Fruit fly (Drosophila melanogaster) whole organism, embryonic: ENCODE data around the gene CG5835.
A peak's percentile ranks its signal among the peaks of the same experiment; 100 is the strongest.

ENCODE experiments used
- Atf6 ChIP-seq: fragments of 200-800 bp; sonication (Bioruptor generic); IDR thresholded peaks from 2 replicates; pipeline ENCODE4 v1.3.6; 2022; ENCODE audit warnings: missing biosample characterization, missing genetic modification characterization
- BtbVII ChIP-seq: fragments of 200-800 bp; sonication (Bioruptor generic); optimal IDR thresholded peaks from 3 replicates; lab custom pipeline; 2017; ENCODE audit warnings: missing biosample characterization, mild to moderate bottlenecking, missing genetic modification characterization
- CG10462 ChIP-seq: fragments of 200-800 bp; sonication (Bioruptor generic); optimal IDR thresholded peaks from 2 replicates; lab custom pipeline; 2016; ENCODE audit warnings: missing biosample characterization, missing genetic modification characterization
- CG11695 ChIP-seq: fragments of 200-800 bp; sonication (Bioruptor generic); IDR thresholded peaks from 3 replicates; pipeline ENCODE4 v1.3.6; 2022; ENCODE audit warnings: missing biosample characterization, missing genetic modification characterization
- CG12219 ChIP-seq: fragments of 200-800 bp; sonication (Bioruptor generic); optimal IDR thresholded peaks from 3 replicates; lab custom pipeline; 2018; ENCODE audit warnings: missing biosample characterization, mild to moderate bottlenecking, missing genetic modification characterization
- CG13287 ChIP-seq: fragments of 200-800 bp; sonication (Bioruptor generic); IDR thresholded peaks from 2 replicates; pipeline ENCODE4 v1.3.6; 2022; ENCODE audit warnings: missing biosample characterization, missing genetic modification characterization; ENCODE audit not compliant: partially characterized antibody
- CG15601 ChIP-seq: fragments of 200-800 bp; sonication (Bioruptor generic); optimal IDR thresholded peaks from 3 replicates; lab custom pipeline; 2019; ENCODE audit warnings: missing biosample characterization, mild to moderate bottlenecking, missing genetic modification characterization, moderate library complexity
- CG1602 ChIP-seq: fragments of 200-800 bp; sonication (Bioruptor generic); optimal IDR thresholded peaks from 3 replicates; lab custom pipeline; 2016; ENCODE audit warnings: missing biosample characterization, missing genetic modification characterization
- CG2120 ChIP-seq: fragments of 200-800 bp; sonication (Bioruptor generic); optimal IDR thresholded peaks from 3 replicates; lab custom pipeline; 2016; ENCODE audit warnings: missing biosample characterization, missing genetic modification characterization
- CG30403 ChIP-seq: fragments of 200-800 bp; sonication (Bioruptor generic); optimal IDR thresholded peaks from 3 replicates; lab custom pipeline; 2016; ENCODE audit warnings: missing biosample characterization, missing genetic modification characterization
- CG31441 ChIP-seq: fragments of 200-800 bp; sonication (Bioruptor generic); IDR thresholded peaks from 2 replicates; pipeline ENCODE4 v1.3.6; 2022; ENCODE audit warnings: missing biosample characterization, missing genetic modification characterization
- CG33557 ChIP-seq: fragments of 200-800 bp; sonication (Bioruptor generic); optimal IDR thresholded peaks from 2 replicates; lab custom pipeline; 2019; ENCODE audit warnings: missing biosample characterization, mild to moderate bottlenecking, missing genetic modification characterization, moderate library complexity
- CG34422 ChIP-seq: fragments of 200-800 bp; sonication (Bioruptor generic); IDR thresholded peaks from 3 replicates; pipeline ENCODE4 v1.3.6; 2022; ENCODE audit warnings: missing biosample characterization, missing genetic modification characterization
- CG42726 ChIP-seq: fragments of 200-800 bp; sonication (Bioruptor generic); IDR thresholded peaks from 2 replicates; pipeline ENCODE4 v1.3.6; 2022; ENCODE audit warnings: missing biosample characterization, missing genetic modification characterization; ENCODE audit not compliant: partially characterized antibody
- CG4328 ChIP-seq: fragments of 200-800 bp; sonication (Bioruptor generic); optimal IDR thresholded peaks from 3 replicates; lab custom pipeline; 2017; ENCODE audit warnings: missing biosample characterization, missing genetic modification reagents, missing genetic modification characterization
- CG4360 ChIP-seq: fragments of 200-800 bp; sonication (Bioruptor generic); IDR thresholded peaks from 2 replicates; pipeline ENCODE4 v1.3.6; 2022; ENCODE audit warnings: missing biosample characterization, missing genetic modification characterization
- CG9727 ChIP-seq: fragments of 200-800 bp; sonication (Bioruptor generic); optimal IDR thresholded peaks from 3 replicates; lab custom pipeline; 2017; ENCODE audit warnings: missing biosample characterization, mild to moderate bottlenecking, missing genetic modification characterization
- CG9876 ChIP-seq: fragments of 200-800 bp; sonication (Bioruptor generic); optimal IDR thresholded peaks from 2 replicates; lab custom pipeline; 2016; ENCODE audit warnings: missing biosample characterization, missing genetic modification characterization
- Dip2 ChIP-seq: fragments of 200-800 bp; sonication (Bioruptor generic); IDR thresholded peaks from 2 replicates; pipeline ENCODE4 v1.3.6; 2022; ENCODE audit warnings: missing biosample characterization, missing genetic modification characterization
- Doc2 ChIP-seq: fragments of 200-800 bp; sonication (Bioruptor generic); IDR thresholded peaks from 2 replicates; pipeline ENCODE4 v1.3.6; 2022; ENCODE audit warnings: missing biosample characterization, missing genetic modification characterization
- Gsc ChIP-seq: fragments of 200-800 bp; sonication (Bioruptor generic); IDR thresholded peaks from 2 replicates; pipeline ENCODE4 v1.3.6; 2022; ENCODE audit warnings: missing biosample characterization, missing genetic modification characterization
- Gug ChIP-seq: fragments of 200-800 bp; sonication (Bioruptor generic); IDR thresholded peaks from 4 replicates; pipeline ENCODE4 v1.3.6; 2022; ENCODE audit warnings: missing biosample characterization, missing genetic modification characterization
- HHEX ChIP-seq: fragments of 200-800 bp; sonication (Bioruptor generic); optimal IDR thresholded peaks from 3 replicates; lab custom pipeline; 2017; ENCODE audit warnings: missing biosample characterization, mild to moderate bottlenecking, missing genetic modification characterization, missing genetic modification reagents
- Kr ChIP-seq: fragments of 200-800 bp; sonication (Bioruptor generic); optimal IDR thresholded peaks from 2 replicates; lab custom pipeline; 2017; ENCODE audit warnings: missing biosample characterization, mild to moderate bottlenecking, missing genetic modification characterization
- Lim3 ChIP-seq: fragments of 200-800 bp; sonication (Bioruptor generic); IDR thresholded peaks from 2 replicates; pipeline ENCODE4 v1.3.6; 2022; ENCODE audit warnings: missing biosample characterization, missing genetic modification characterization
- Max ChIP-seq: fragments of 200-800 bp; sonication (Bioruptor generic); optimal IDR thresholded peaks from 2 replicates; lab custom pipeline; 2016; ENCODE audit warnings: missing biosample characterization, mild to moderate bottlenecking, missing genetic modification characterization
- NC2α ChIP-seq: fragments of 200-800 bp; sonication (Bioruptor generic); optimal IDR thresholded peaks from 2 replicates; lab custom pipeline; 2016; ENCODE audit warnings: missing biosample characterization, missing genetic modification characterization
- Opbp ChIP-seq: fragments of 200-800 bp; sonication (Bioruptor generic); IDR thresholded peaks from 3 replicates; pipeline ENCODE4 v1.3.6; 2022; ENCODE audit warnings: missing biosample characterization, missing genetic modification characterization; ENCODE audit not compliant: partially characterized antibody
- Side ChIP-seq: fragments of 200-800 bp; sonication (Bioruptor generic); optimal IDR thresholded peaks from 2 replicates; lab custom pipeline; 2016; ENCODE audit warnings: missing biosample characterization, missing genetic modification characterization
- Sin3A ChIP-seq: fragments of >200 bp; optimal IDR thresholded peaks from 2 replicates; lab custom pipeline; 2018
- Sox100B ChIP-seq: fragments of 200-800 bp; sonication (Bioruptor generic); optimal IDR thresholded peaks from 3 replicates; lab custom pipeline; 2018; ENCODE audit warnings: missing biosample characterization, mild to moderate bottlenecking, missing genetic modification characterization
- Vsx1 ChIP-seq: fragments of 200-800 bp; sonication (Bioruptor generic); optimal IDR thresholded peaks from 2 replicates; lab custom pipeline; 2017; ENCODE audit warnings: missing biosample characterization, mild to moderate bottlenecking, missing genetic modification characterization, missing genetic modification reagents
- ab ChIP-seq: fragments of 200-800 bp; sonication (Bioruptor generic); optimal IDR thresholded peaks from 2 replicates; lab custom pipeline; 2016; ENCODE audit warnings: missing biosample characterization, missing genetic modification characterization
- ato ChIP-seq: fragments of 200-800 bp; sonication (Bioruptor generic); IDR thresholded peaks from 2 replicates; pipeline ENCODE4 v1.3.6; 2022; ENCODE audit warnings: missing biosample characterization, missing genetic modification characterization; ENCODE audit not compliant: partially characterized antibody
- bab2 ChIP-seq: fragments of 200-800 bp; sonication (Bioruptor generic); optimal IDR thresholded peaks from 2 replicates; lab custom pipeline; 2016; ENCODE audit warnings: missing biosample characterization, missing genetic modification characterization
- dan ChIP-seq: fragments of 200-800 bp; sonication (Bioruptor generic); IDR thresholded peaks from 2 replicates; pipeline ENCODE4 v1.3.6; 2022; ENCODE audit warnings: missing biosample characterization, missing genetic modification characterization
- dpn ChIP-seq, 2 experiments: fragments of 200-800 bp; sonication (Bioruptor generic); optimal IDR thresholded peaks; 3 replicates each; lab custom pipeline; 2016; ENCODE audit warnings: missing biosample characterization in 2 of 2, missing genetic modification characterization in 2 of 2
- eyg ChIP-seq: fragments of 200-800 bp; sonication (Bioruptor generic); optimal IDR thresholded peaks from 3 replicates; lab custom pipeline; 2016; ENCODE audit warnings: missing biosample characterization, missing genetic modification characterization
- fd64A ChIP-seq: fragments of 200-800 bp; sonication (Bioruptor generic); optimal IDR thresholded peaks from 3 replicates; lab custom pipeline; 2018; ENCODE audit warnings: missing biosample characterization, mild to moderate bottlenecking, missing genetic modification characterization
- gcm2 ChIP-seq: fragments of 200-800 bp; sonication (Bioruptor generic); optimal IDR thresholded peaks from 2 replicates; lab custom pipeline; 2016; ENCODE audit warnings: missing biosample characterization, missing genetic modification characterization
- her ChIP-seq: fragments of 200-800 bp; sonication (Bioruptor generic); optimal IDR thresholded peaks from 2 replicates; lab custom pipeline; 2016; ENCODE audit warnings: missing biosample characterization, missing genetic modification characterization
- klu ChIP-seq: fragments of 200-800 bp; sonication (Bioruptor generic); IDR thresholded peaks from 2 replicates; pipeline ENCODE4 v1.3.6; 2022; ENCODE audit warnings: missing biosample characterization, missing genetic modification characterization
- maf-S ChIP-seq: fragments of 200-800 bp; sonication (Bioruptor generic); optimal IDR thresholded peaks from 2 replicates; lab custom pipeline; 2016; ENCODE audit warnings: missing biosample characterization, missing genetic modification characterization
- mld ChIP-seq: fragments of 200-800 bp; sonication (Bioruptor generic); IDR thresholded peaks from 3 replicates; pipeline ENCODE4 v1.3.6; 2022; ENCODE audit warnings: missing biosample characterization, missing genetic modification characterization; ENCODE audit not compliant: partially characterized antibody
- nom ChIP-seq: fragments of 200-800 bp; sonication (Bioruptor generic); optimal IDR thresholded peaks from 2 replicates; lab custom pipeline; 2017; ENCODE audit warnings: missing biosample characterization, missing genetic modification characterization, mild to moderate bottlenecking, moderate library complexity, missing genetic modification reagents
- pan ChIP-seq, 4 experiments: fragments of >200 bp in 3 of 4; fragments of 200-800 bp in 1 of 4; sonication (Bioruptor generic) in 1 of 4; optimal IDR thresholded peaks in 3 of 4; IDR thresholded peaks in 1 of 4; 2 replicates each; pipeline versions ENCODE4 v1.3.6 to Lab custom; 2017 to 2022; ENCODE audit warnings: missing biosample characterization in 2 of 4, missing genetic modification characterization in 2 of 4, mixed read lengths in 1 of 4
- pfk ChIP-seq: fragments of 200-800 bp; sonication (Bioruptor generic); optimal IDR thresholded peaks from 2 replicates; lab custom pipeline; 2018; ENCODE audit warnings: missing biosample characterization, mild to moderate bottlenecking, missing genetic modification characterization, moderate library complexity
- phol ChIP-seq: fragments of 200-800 bp; sonication (Bioruptor generic); optimal IDR thresholded peaks from 3 replicates; lab custom pipeline; 2018; ENCODE audit warnings: missing biosample characterization, mild to moderate bottlenecking, missing genetic modification characterization, moderate library complexity
- trh ChIP-seq: fragments of 200-800 bp; sonication (Bioruptor generic); optimal IDR thresholded peaks from 2 replicates; lab custom pipeline; 2016; ENCODE audit warnings: missing biosample characterization, missing genetic modification characterization

The CG5835 gene

dm6 chr3R:19147511-19148239 is 5.8 kb downstream of the CG5835 start, which contains the start of gene Ppcs (continued):
- TF ChIP-seq pan (optimal IDR thresholded peaks at IDR 0.05; lab: Kevin White, UChicago) (no peak), pan (GFP tag; optimal IDR thresholded peaks at IDR 0.05 in 1 of 2, IDR thresholded peaks at IDR 0.05 in 1 of 2) (peak in 1 of 2 experiments; percentile 40), Gsc (GFP tag; lab: Robert Waterston, UW) (no peak), CG4328 (GFP tag; lab: Kevin White, UChicago) (peak; percentile 69), CG31441 (GFP tag; lab: Robert Waterston, UW) (peak; percentile 64), Dip2 (GFP tag; lab: Robert Waterston, UW) (no peak), Kr (GFP tag; lab: Kevin White, UChicago) (no peak), CG33557 (GFP tag; lab: Kevin White, UChicago) (peak; percentile 59), maf-S (GFP tag; lab: Kevin White, UChicago) (peak; percentile 56), CG4360 (0 out of 2 replicates have a peak, but pooled peaks have one; percentile 8), Atf6 (peak; percentile 8; the same call in 1 of the 2 replicates), phol (tag; lab: Kevin White, UChicago) (peak; percentile 73), CG9727 (GFP tag; lab: Kevin White, UChicago) (peak; percentile 69), Gug (GFP tag; lab: Robert Waterston, UW) (no peak), dan (GFP tag; lab: Robert Waterston, UW) (no peak), CG30403 (GFP tag; lab: Kevin White, UChicago) (peak; percentile 75), CG10462 (GFP tag; lab: Kevin White, UChicago) (no peak), Lim3 (no peak), CG9876 (GFP tag; lab: Kevin White, UChicago) (peak; percentile 59), eyg (peak; percentile 69), CG1602 (GFP tag; lab: Kevin White, UChicago) (peak; percentile 36), trh (no peak), CG15601 (tag; lab: Kevin White, UChicago) (peak; percentile 60), CG12219 (GFP tag; lab: Kevin White, UChicago) (peak; percentile 28), ab (no peak), Side (GFP tag; lab: Kevin White, UChicago) (peak; percentile 70), Sox100B (GFP tag; lab: Kevin White, UChicago) (peak; percentile 81), dpn (GFP tag; optimal IDR thresholded peaks at IDR 0.05; lab: Kevin White, UChicago) (peak; percentile 35 to 76), fd64A (GFP tag; lab: Kevin White, UChicago) (no peak), CG11695 (GFP tag; lab: Robert Waterston, UW) (peak; percentile 6; the same call in 1 of the 3 replicates), CG42726 (GFP tag; lab: Robert Waterston, UW) (peak; percentile 56), Vsx1 (peak; percentile 17), klu (GFP tag; lab: Robert Waterston, UW) (peak; percentile 45; the same call in 1 of the 2 replicates), HHEX (GFP tag; lab: Kevin White, UChicago) (peak; percentile 33), gcm2 (peak; percentile 62), BtbVII (GFP tag; lab: Kevin White, UChicago) (peak; percentile 56), Sin3A (lab: Kevin White, UChicago) (peak; percentile 78), mld (GFP tag; lab: Robert Waterston, UW) (0 out of 3 replicates have a peak, but pooled peaks have one; percentile 50), nom (GFP tag; lab: Kevin White, UChicago) (peak; percentile 98), bab2 (GFP tag; lab: Kevin White, UChicago) (peak; percentile 48), CG2120 (GFP tag; lab: Kevin White, UChicago) (peak; percentile 68), CG13287 (GFP tag; lab: Robert Waterston, UW) (peak; percentile 63), CG34422 (GFP tag; lab: Robert Waterston, UW) (peak; percentile 40; the same call in 2 of the 3 replicates), Doc2 (GFP tag; lab: Robert Waterston, UW) (no peak), her (GFP tag; lab: Kevin White, UChicago) (peak; percentile 58), NC2α (GFP tag; lab: Kevin White, UChicago) (peak; percentile 25), Max (GFP tag; lab: Kevin White, UChicago) (peak; percentile 88), ato (no peak), Opbp (peak; percentile 99), pfk (GFP tag; lab: Kevin White, UChicago) (peak; percentile 39)
